Fruit fly (Drosophila melanogaster): Measurements from ENCODE around the gene Sdic2.
"Not testable (repeated sequence)": the region's sequence is repeated elsewhere in the genome, so short reads cannot be mapped to it uniquely, and the experiment has no call there.

DNA sequence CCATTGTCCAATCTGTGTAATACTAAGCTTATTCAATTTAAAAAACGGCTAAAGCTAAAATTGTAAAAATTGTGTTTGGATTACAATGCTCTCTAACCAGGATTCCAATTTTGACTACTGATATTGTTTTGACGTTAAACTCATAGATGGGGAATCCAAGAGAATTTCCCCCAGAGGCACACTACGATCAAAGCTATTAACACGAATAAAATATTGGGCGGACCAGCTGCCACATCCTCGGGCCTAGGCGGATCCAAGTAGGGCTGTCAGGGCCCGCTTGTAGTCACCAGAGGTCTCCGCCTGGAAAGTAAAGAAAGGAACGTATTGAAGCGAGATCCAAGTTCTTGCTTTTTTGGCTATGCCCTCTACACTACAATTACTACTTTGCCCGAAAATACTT, 15.5 kb upstream of the Sdic2 start, which contains the start of gene SdicA:
- TF ChIP-seq CG8478, CTCF (optimal IDR thresholded peaks at IDR 0.05): not testable (repeated sequence)

All from S2 (cell line).